Worm (Caenorhabditis elegans): ENCODE results near the gene R02F2.1.

R02F2.1 gene

ce11 chrIII:5501358-5502287, at the start of gene R02F2.1 (continued):
- no peak for TF ChIP-seq spr-1 (tag; optimal IDR thresholded peaks at IDR 0.05)
- TF ChIP-seq cey-2 (tag; optimal IDR thresholded peaks at IDR 0.05; ENCODE audit: borderline replicate concordance, insufficient read depth) = no peak
- TF ChIP-seq aha-1 (tag) = peak; percentile 83
- TF ChIP-seq nhr-237 (tag; optimal IDR thresholded peaks at IDR 0.05) = no peak
- no peak for TF ChIP-seq dpl-1 (GFP tag; optimal IDR thresholded peaks at IDR 0.05)
- no peak for TF ChIP-seq nhr-102 (tag; optimal IDR thresholded peaks at IDR 0.05)

ce11 chrIII:5453290-5453689, 48.4 kb upstream of the R02F2.1 start, which contains the start of gene F48E8.4:
Gene F48E8.4 (plus strand): TSS chrIII:5453590.
- TF ChIP-seq snpc-1.2 (GFP tag; IDR thresholded peaks at IDR 0.05) (no peak), aha-1 (tag) (peak; percentile 31), T26A8.4 (GFP tag; IDR thresholded peaks at IDR 0.05) (0 out of 2 replicates have a peak, but pooled peaks have one; percentile 20), mxl-2 (GFP tag; conservative IDR thresholded peaks at IDR 0.05) (no peak), lin-38 (GFP tag; IDR thresholded peaks at IDR 0.05) (no peak; the same call in 1 of the 2 replicates), F49E8.2 (tag; optimal IDR thresholded peaks at IDR 0.05; ENCODE audit: borderline replicate concordance) (no peak)

ce11 chrIII:5461079-5461478, 40.6 kb upstream of the R02F2.1 start, which contains the start of gene F48E8.3:
Gene F48E8.3 (plus strand): TSS chrIII:5461379.
- TF ChIP-seq ceh-44 (GFP tag; IDR thresholded peaks at IDR 0.05) (no peak), T20F7.1 (GFP tag; optimal IDR thresholded peaks at IDR 0.05) (no peak), hif-1 (tag; optimal IDR thresholded peaks at IDR 0.05) (no peak), mdt-29 (GFP tag; IDR thresholded peaks at IDR 0.05) (no peak), lim-7 (GFP tag; IDR thresholded peaks at IDR 0.05) (no peak), D1046.2 (GFP tag; IDR thresholded peaks at IDR 0.05) (no peak), zfp-3 (GFP tag; conservative IDR thresholded peaks at IDR 0.05) (no peak), dpl-1 (GFP tag; optimal IDR thresholded peaks at IDR 0.05) (no peak), Y48G9A.11 (GFP tag; IDR thresholded peaks at IDR 0.05) (no peak), mdl-1 (tag; optimal IDR thresholded peaks at IDR 0.05) (no peak), pha-4 (GFP tag; IDR thresholded peaks at IDR 0.05) (no peak), pha-4 (tag; optimal IDR thresholded peaks at IDR 0.05) (no peak), ztf-11 (tag; optimal IDR thresholded peaks at IDR 0.05) (no peak), mep-1 (tag; optimal IDR thresholded peaks at IDR 0.05) (no peak), lsy-2 (tag; optimal IDR thresholded peaks at IDR 0.05) (no peak)

ce11 chrIII:5464077-5464476, 37.6 kb upstream of the R02F2.1 start, which contains the start of gene F48E8.2:
Gene F48E8.2 (plus strand): TSS chrIII:5464377.
- TF ChIP-seq unc-130 (GFP tag; optimal IDR thresholded peaks at IDR 0.05) (no peak), lin-38 (GFP tag; IDR thresholded peaks at IDR 0.05) (no peak), nhr-25 (tag; optimal IDR thresholded peaks at IDR 0.05; ENCODE audit: borderline replicate concordance, insufficient read depth) (no peak)

- TF ChIP-seq F49E8.2 (tag; optimal IDR thresholded peaks at IDR 0.05; ENCODE audit: borderline replicate concordance) (no peak), hif-1 (tag; optimal IDR thresholded peaks at IDR 0.05) (no peak), daf-8 (GFP tag; IDR thresholded peaks at IDR 0.05) (no peak), egl-43 (GFP tag; IDR thresholded peaks at IDR 0.05) (no peak), hlh-11 (tag; optimal IDR thresholded peaks at IDR 0.05) (no peak), sdz-12 (GFP tag; optimal IDR thresholded peaks at IDR 0.05) (no peak), Y5F2A.4 (GFP tag; optimal IDR thresholded peaks at IDR 0.05) (no peak), T20F7.1 (GFP tag; optimal IDR thresholded peaks at IDR 0.05) (no peak), nhr-42 (GFP tag; IDR thresholded peaks at IDR 0.05) (no peak), ctbp-1 (GFP tag; IDR thresholded peaks at IDR 0.05) (no peak), nhr-28 (tag; optimal IDR thresholded peaks at IDR 0.05) (peak; percentile 5), lin-38 (GFP tag; IDR thresholded peaks at IDR 0.05) (no peak), mdl-1 (tag; optimal IDR thresholded peaks at IDR 0.05) (peak in 1 of 2 experiments; percentile 10), set-16 (GFP tag; IDR thresholded peaks at IDR 0.05) (no peak), aly-2 (tag; optimal IDR thresholded peaks at IDR 0.05) (no peak)
These were observed 36.8 kb upstream of the R02F2.1 start for ce11 chrIII:5464850-5465249.
